Worm (Caenorhabditis elegans): ENCODE results near the gene Y55D5A.1.

The Y55D5A.1 gene

DNA sequence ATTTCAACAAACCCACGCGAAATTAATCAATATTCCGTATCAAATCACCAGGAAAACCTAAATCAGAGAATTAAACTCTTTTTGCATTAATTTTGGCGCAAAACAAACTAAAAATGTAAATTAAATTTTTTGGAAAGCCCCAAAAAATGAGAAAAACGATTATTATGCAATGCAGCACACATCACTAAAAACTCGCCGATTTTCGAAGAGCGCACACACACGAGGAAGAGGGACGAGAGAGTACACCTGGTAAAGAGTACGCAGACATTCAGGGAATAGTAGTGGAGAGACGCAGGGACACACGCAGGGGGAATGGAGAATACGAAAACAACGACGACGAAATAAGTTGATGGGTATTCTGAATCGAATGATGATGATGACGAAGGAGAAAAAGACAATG, 53.8 kb downstream of the Y55D5A.1 start (continued):
- TF ChIP-seq egl-44 (GFP tag; IDR thresholded peaks at IDR 0.05) = no peak
- TF ChIP-seq B0035.1 (tag; optimal IDR thresholded peaks at IDR 0.05) = no peak
- TF ChIP-seq lin-54 (GFP tag; optimal IDR thresholded peaks at IDR 0.05) = no peak
- TF ChIP-seq lin-40 (tag; optimal IDR thresholded peaks at IDR 0.05) = peak; percentile 35
- TF ChIP-seq ztf-26 (tag; optimal IDR thresholded peaks at IDR 0.05) = no peak
- peak; percentile 97 for TF ChIP-seq hmg-1.2 (GFP tag; IDR thresholded peaks at IDR 0.05)

DNA sequence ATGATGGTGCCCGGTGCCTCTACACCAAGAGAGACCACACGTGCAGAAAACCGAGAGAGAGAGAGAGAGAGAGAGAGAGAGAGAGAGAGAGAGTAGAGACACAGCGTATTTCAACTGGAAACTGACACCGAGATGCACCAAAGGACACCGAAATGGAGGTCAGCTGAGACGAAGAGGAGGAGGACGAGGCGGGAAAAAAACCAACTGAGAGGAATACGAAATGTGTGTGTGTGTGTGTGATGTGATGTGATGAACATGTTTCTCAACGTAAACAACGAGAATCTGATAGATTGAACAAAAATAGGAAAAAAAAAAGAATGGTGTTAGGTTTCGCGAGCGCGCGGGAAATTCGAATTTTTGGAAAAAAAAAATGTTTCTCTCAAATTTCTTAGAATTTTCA, 55.1 kb downstream of the Y55D5A.1 start:
- TF ChIP-seq sdz-38 (tag; optimal IDR thresholded peaks at IDR 0.05) (no peak), K11D2.4 (GFP tag; IDR thresholded peaks at IDR 0.05) (peak; percentile 9; the same call in 1 of the 2 replicates), hmg-1.2 (GFP tag; IDR thresholded peaks at IDR 0.05) (peak; percentile 43; the same call in 1 of the 2 replicates), ztf-28 (GFP tag; IDR thresholded peaks at IDR 0.05) (no peak), ets-4 (GFP tag; optimal IDR thresholded peaks at IDR 0.05) (no peak), egrh-3 (GFP tag; IDR thresholded peaks at IDR 0.05) (peak; percentile 57), egl-44 (GFP tag; IDR thresholded peaks at IDR 0.05) (no peak), tbp1 (GFP tag; optimal IDR thresholded peaks at IDR 0.05) (peak; percentile 5), egl-18 (GFP tag; IDR thresholded peaks at IDR 0.05) (no peak), attf-5 (GFP tag; optimal IDR thresholded peaks at IDR 0.05) (peak; percentile 75), zfh-2 (GFP tag; conservative IDR thresholded peaks at IDR 0.05) (peak; percentile 78), lin-35 (GFP tag; optimal IDR thresholded peaks at IDR 0.05) (peak in 1 of 3 experiments; percentile 51), lin-54 (GFP tag; optimal IDR thresholded peaks at IDR 0.05) (peak; percentile 44), mcd-1 (GFP tag; IDR thresholded peaks at IDR 0.05) (peak; percentile 36; the same call in 1 of the 2 replicates), Y95B8A.8 (GFP tag; IDR thresholded peaks at IDR 0.05) (no peak), nhr-80 (tag; optimal IDR thresholded peaks at IDR 0.05) (peak; percentile 70), ZK185.1 (tag; optimal IDR thresholded peaks at IDR 0.05; ENCODE audit: poor library complexity, severe bottlenecking) (no peak), sptf-2 (GFP tag; optimal IDR thresholded peaks at IDR 0.05) (no peak), efl-1 (GFP tag; optimal IDR thresholded peaks at IDR 0.05) (no peak), cebp-1 (GFP tag; IDR thresholded peaks at IDR 0.05) (no peak), cebp-1 (tag; optimal IDR thresholded peaks at IDR 0.05) (peak; percentile 65)
